Worm (Caenorhabditis elegans) whole organism, midembryonic: ENCODE results near the gene hsp-110.

Source experiments
- T22C8.4 ChIP-seq: fragments of 200-800 bp; sonication (Bioruptor generic); IDR thresholded peaks from 2 replicates; pipeline ENCODE4 v1.3.6; 2022; ENCODE audit warnings: missing genetic modification characterization, missing compliant biosample characterization
- cog-1 ChIP-seq: sonication (generic microtip); optimal IDR thresholded peaks from 2 replicates; lab custom pipeline; 2016; ENCODE audit warnings: missing genetic modification characterization, missing compliant biosample characterization
- flt-1 ChIP-seq: fragments of 200-800 bp; sonication (Bioruptor generic); IDR thresholded peaks from 2 replicates; pipeline ENCODE4 v1.3.6; 2022; ENCODE audit warnings: missing genetic modification characterization, missing compliant biosample characterization
- ref-1 ChIP-seq: fragments of 200-800 bp; sonication (Bioruptor generic); conservative IDR thresholded peaks from 2 replicates; pipeline ENCODE4 v1.3.6; 2022; ENCODE audit warnings: missing genetic modification reagents, missing genetic modification characterization, missing compliant biosample characterization
- tab-1 ChIP-seq: fragments of 200-800 bp; sonication (Bioruptor generic); IDR thresholded peaks from 2 replicates; pipeline ENCODE4 v1.3.6; 2022; ENCODE audit warnings: missing genetic modification characterization, missing compliant biosample characterization
- ztf-23 ChIP-seq: fragments of 200-800 bp; sonication (Bioruptor generic); IDR thresholded peaks from 2 replicates; pipeline ENCODE4 v1.3.6; 2022; ENCODE audit warnings: missing genetic modification reagents, missing genetic modification characterization, missing compliant biosample characterization

- TF ChIP-seq cog-1 (tag; lab: Kevin White, UChicago) (no peak), flt-1 (GFP tag; lab: Robert Waterston, UW) (no peak), tab-1 (GFP tag; lab: Robert Waterston, UW) (no peak), T22C8.4 (GFP tag; lab: Robert Waterston, UW) (no peak), ztf-23 (no peak), ref-1 (GFP tag; lab: Robert Waterston, UW) (no peak)
Measured at ce11 chrIII:8480355-8480754, 33.6 kb upstream of the hsp-110 start, which contains the start of gene F42H10.6.
